Worm (Caenorhabditis elegans) whole organism, L4 larva: ENCODE measurements around the gene msp-76.

Source experiments
- F10B5.3 ChIP-seq: sonication (generic microtip); optimal IDR thresholded peaks from 2 replicates; lab custom pipeline; 2016; ENCODE audit warnings: mild to moderate bottlenecking, missing genetic modification characterization, missing compliant biosample characterization
- F26F4.8 ChIP-seq: fragments of 200-800 bp; sonication (Bioruptor generic); conservative IDR thresholded peaks from 2 replicates; pipeline ENCODE4 v1.3.6; 2022; ENCODE audit warnings: missing genetic modification characterization, missing compliant biosample characterization
- R02D3.7 ChIP-seq: fragments of 150-350 bp; sonication (generic microtip); optimal IDR thresholded peaks from 3 replicates; lab custom pipeline; 2014; ENCODE audit warnings: missing biosample characterization, missing genetic modification characterization
- ZK546.5 ChIP-seq, 2 experiments: sonication (generic microtip); optimal IDR thresholded peaks; 2 replicates each; lab custom pipeline; 2017; ENCODE audit warnings: missing biosample characterization in 2 of 2, missing genetic modification characterization in 2 of 2
- aha-1 ChIP-seq: fragments of 150-350 bp; peaks from one replicate; lab custom pipeline; 2014; ENCODE audit warnings: missing biosample characterization, missing genetic modification characterization
- ama-1 ChIP-seq: fragments of 150-350 bp; optimal IDR thresholded peaks from 2 replicates; lab custom pipeline; 2014; ENCODE audit warnings: inconsistent platforms, mixed read lengths
- ceh-28 ChIP-seq: fragments of 150-350 bp; optimal IDR thresholded peaks from 2 replicates; lab custom pipeline; 2014; ENCODE audit warnings: missing biosample characterization, missing genetic modification reagents, missing genetic modification characterization
- ces-1 ChIP-seq: fragments of 150-350 bp; sonication (generic microtip); optimal IDR thresholded peaks from 4 replicates; lab custom pipeline; 2014; ENCODE audit warnings: missing biosample characterization, missing genetic modification reagents, missing genetic modification characterization
- dmd-6 ChIP-seq: fragments of 200-800 bp; sonication (Bioruptor generic); IDR thresholded peaks from 2 replicates; pipeline ENCODE4 v1.3.6; 2022; ENCODE audit warnings: missing genetic modification reagents, missing genetic modification characterization, missing compliant biosample characterization
- dmd-8 ChIP-seq: fragments of 200-800 bp; sonication (Bioruptor generic); IDR thresholded peaks from 2 replicates; pipeline ENCODE4 v1.3.6; 2022; ENCODE audit warnings: missing genetic modification characterization, missing compliant biosample characterization
- duxl-1 ChIP-seq: sonication (generic microtip); optimal IDR thresholded peaks from 2 replicates; lab custom pipeline; 2016; ENCODE audit warnings: mild to moderate bottlenecking, missing genetic modification characterization, moderate library complexity, missing compliant biosample characterization; ENCODE audit not compliant: poor library complexity
- dve-1 ChIP-seq: sonication (generic microtip); optimal IDR thresholded peaks from 2 replicates; lab custom pipeline; 2017; ENCODE audit warnings: antibody characterized with exemption, mild to moderate bottlenecking, missing genetic modification characterization, missing compliant biosample characterization; ENCODE audit not compliant: insufficient read depth
- egl-27 ChIP-seq: sonication (generic microtip); optimal IDR thresholded peaks from 3 replicates; lab custom pipeline; 2017; ENCODE audit warnings: missing biosample characterization, missing genetic modification reagents, missing genetic modification characterization
- fkh-10 ChIP-seq: fragments of 150-350 bp; optimal IDR thresholded peaks from 2 replicates; lab custom pipeline; 2014; ENCODE audit warnings: missing biosample characterization, missing genetic modification reagents, missing genetic modification characterization
- hif-1 ChIP-seq, 2 experiments: sonication (generic microtip); optimal IDR thresholded peaks; 2 replicates each; lab custom pipeline; 2016 to 2017; ENCODE audit warnings: missing compliant biosample characterization in 2 of 2, missing genetic modification characterization in 2 of 2, missing genetic modification reagents in 2 of 2, missing genotype in 2 of 2, mild to moderate bottlenecking in 1 of 2
- hlh-11 ChIP-seq: fragments of 200-800 bp; sonication (Bioruptor generic); optimal IDR thresholded peaks from 2 replicates; lab custom pipeline; 2018; ENCODE audit warnings: mild to moderate bottlenecking, missing genetic modification characterization, missing compliant biosample characterization
- hlh-30 ChIP-seq: sonication (generic microtip); optimal IDR thresholded peaks from 2 replicates; lab custom pipeline; 2017; ENCODE audit warnings: antibody characterized with exemption, mild to moderate bottlenecking, missing genetic modification characterization, missing compliant biosample characterization; ENCODE audit not compliant: insufficient read depth
- hmg-1.1 ChIP-seq: fragments of 200-800 bp; sonication (Bioruptor generic); IDR thresholded peaks from 2 replicates; pipeline ENCODE4 v1.3.6; 2022; ENCODE audit warnings: missing genetic modification reagents, missing genetic modification characterization, missing compliant biosample characterization
- jun-1 ChIP-seq: fragments of 150-350 bp; optimal IDR thresholded peaks from 2 replicates; lab custom pipeline; 2014; ENCODE audit warnings: missing biosample characterization, missing genetic modification reagents, missing genetic modification characterization
- lin-1 ChIP-seq: fragments of 200-800 bp; sonication (Bioruptor generic); IDR thresholded peaks from 2 replicates; pipeline ENCODE4 v1.3.6; 2022; ENCODE audit warnings: missing genetic modification reagents, missing genetic modification characterization, missing compliant biosample characterization
- lin-38 ChIP-seq: fragments of 200-800 bp; sonication (Bioruptor generic); IDR thresholded peaks from 2 replicates; pipeline ENCODE4 v1.3.6; 2022; ENCODE audit warnings: missing genetic modification reagents, missing genetic modification characterization, missing compliant biosample characterization
- lin-39 ChIP-seq: fragments of 150-350 bp; optimal IDR thresholded peaks from 2 replicates; lab custom pipeline; 2014; ENCODE audit warnings: missing biosample characterization, missing genetic modification reagents, missing genetic modification characterization
- lsy-2 ChIP-seq, 2 experiments: fragments of 150-350 bp in 1 of 2; sonication (generic microtip) in 1 of 2; optimal IDR thresholded peaks; 2 replicates each; lab custom pipeline; 2014 to 2017; ENCODE audit warnings: missing biosample characterization in 2 of 2, missing genetic modification characterization in 2 of 2
- madf-5 ChIP-seq, 2 experiments: fragments of 200-800 bp; sonication (Bioruptor generic); IDR thresholded peaks; 2 replicates each; pipeline ENCODE4 v1.3.6; 2022; ENCODE audit warnings: missing compliant biosample characterization in 2 of 2, missing genetic modification characterization in 2 of 2
- madf-9 ChIP-seq: fragments of 200-800 bp; sonication (Bioruptor generic); conservative IDR thresholded peaks from 2 replicates; pipeline ENCODE4 v1.3.6; 2022; ENCODE audit warnings: missing genetic modification reagents, missing genetic modification characterization, missing compliant biosample characterization
- mdl-1 ChIP-seq, 2 experiments: fragments of 150-350 bp in 1 of 2; sonication (generic microtip) in 1 of 2; optimal IDR thresholded peaks; 2 replicates each; lab custom pipeline; 2014 to 2017; ENCODE audit warnings: missing biosample characterization in 2 of 2, missing genetic modification characterization in 2 of 2
- mep-1 ChIP-seq: fragments of 150-350 bp; sonication (generic microtip); optimal IDR thresholded peaks from 3 replicates; lab custom pipeline; 2014; ENCODE audit warnings: missing biosample characterization, missing genetic modification characterization
- mes-2 ChIP-seq: sonication (generic microtip); optimal IDR thresholded peaks from 2 replicates; lab custom pipeline; 2016; ENCODE audit warnings: missing genotype, mild to moderate bottlenecking, missing genetic modification characterization, missing compliant biosample characterization; ENCODE audit not compliant: poor library complexity, severe bottlenecking
- mxl-3 ChIP-seq: fragments of 200-800 bp; sonication (Bioruptor generic); optimal IDR thresholded peaks from 2 replicates; lab custom pipeline; 2018; ENCODE audit warnings: mild to moderate bottlenecking, missing genetic modification characterization, missing compliant biosample characterization
- nhr-10 ChIP-seq: fragments of 150-350 bp; optimal IDR thresholded peaks from 2 replicates; lab custom pipeline; 2014; ENCODE audit warnings: missing biosample characterization, missing genetic modification characterization
- nhr-11 ChIP-seq: fragments of 150-350 bp; optimal IDR thresholded peaks from 2 replicates; lab custom pipeline; 2014; ENCODE audit warnings: missing biosample characterization, missing genetic modification characterization
- nhr-28 ChIP-seq: fragments of 150-350 bp; optimal IDR thresholded peaks from 2 replicates; lab custom pipeline; 2014; ENCODE audit warnings: missing biosample characterization, missing genetic modification characterization
- nhr-41 ChIP-seq: fragments of 200-800 bp; sonication (Bioruptor generic); IDR thresholded peaks from 2 replicates; pipeline ENCODE4 v1.3.6; 2022; ENCODE audit warnings: missing genetic modification reagents, missing genetic modification characterization, missing compliant biosample characterization
- nhr-48 ChIP-seq: sonication (generic microtip); optimal IDR thresholded peaks from 2 replicates; lab custom pipeline; 2016; ENCODE audit warnings: mild to moderate bottlenecking, missing genetic modification characterization, missing compliant biosample characterization
- nhr-77 ChIP-seq: fragments of 150-350 bp; optimal IDR thresholded peaks from 2 replicates; lab custom pipeline; 2014; ENCODE audit warnings: missing biosample characterization, missing genetic modification characterization
- pha-4 ChIP-seq, 2 experiments: fragments of 150-350 bp in 1 of 2; fragments of 200-800 bp in 1 of 2; sonication (Bioruptor generic) in 1 of 2; IDR thresholded peaks in 1 of 2; optimal IDR thresholded peaks in 1 of 2; 2 replicates each; pipeline versions ENCODE4 v1.3.6 to Lab custom; 2014 to 2022; ENCODE audit warnings: missing genetic modification characterization in 2 of 2, missing genetic modification reagents in 2 of 2, missing biosample characterization in 1 of 2, missing compliant biosample characterization in 1 of 2
- rbr-2 ChIP-seq: sonication (generic microtip); optimal IDR thresholded peaks from 2 replicates; lab custom pipeline; 2016; ENCODE audit warnings: missing genotype, missing genetic modification characterization, missing compliant biosample characterization
- saeg-2 ChIP-seq: fragments of 200-800 bp; sonication (Bioruptor generic); IDR thresholded peaks from 2 replicates; pipeline ENCODE4 v1.3.6; 2022; ENCODE audit warnings: missing genetic modification reagents, missing genetic modification characterization, missing compliant biosample characterization
- snpc-1.2 ChIP-seq: fragments of 200-800 bp; sonication (Bioruptor generic); IDR thresholded peaks from 2 replicates; pipeline ENCODE4 v1.3.6; 2022; ENCODE audit warnings: missing genetic modification reagents, missing genetic modification characterization, missing compliant biosample characterization
- snpc-4 ChIP-seq: fragments of 150-350 bp; optimal IDR thresholded peaks from 2 replicates; lab custom pipeline; 2014; ENCODE audit warnings: missing biosample characterization, missing genetic modification characterization
- unc-62 ChIP-seq, 3 experiments: fragments of 150-350 bp in 1 of 3; sonication (generic microtip); optimal IDR thresholded peaks in 2 of 3; peaks in 1 of 3; 1 replicate in 1 of 3; 2 replicates in 2 of 3; lab custom pipeline; 2014 to 2017; ENCODE audit warnings: missing biosample characterization in 3 of 3, missing genetic modification characterization in 3 of 3, missing genetic modification reagents in 3 of 3, missing genotype in 1 of 3
- zfp-3 ChIP-seq: fragments of 200-800 bp; sonication (Bioruptor generic); conservative IDR thresholded peaks from 2 replicates; pipeline ENCODE4 v1.3.6; 2022; ENCODE audit warnings: missing genetic modification reagents, missing genetic modification characterization, missing compliant biosample characterization
- zip-2 ChIP-seq: fragments of 150-350 bp; optimal IDR thresholded peaks from 2 replicates; lab custom pipeline; 2014; ENCODE audit warnings: missing biosample characterization, missing genetic modification characterization
- ztf-11 ChIP-seq: fragments of 150-350 bp; optimal IDR thresholded peaks from 2 replicates; lab custom pipeline; 2014; ENCODE audit warnings: missing biosample characterization, missing genetic modification characterization

Gene msp-76

DNA sequence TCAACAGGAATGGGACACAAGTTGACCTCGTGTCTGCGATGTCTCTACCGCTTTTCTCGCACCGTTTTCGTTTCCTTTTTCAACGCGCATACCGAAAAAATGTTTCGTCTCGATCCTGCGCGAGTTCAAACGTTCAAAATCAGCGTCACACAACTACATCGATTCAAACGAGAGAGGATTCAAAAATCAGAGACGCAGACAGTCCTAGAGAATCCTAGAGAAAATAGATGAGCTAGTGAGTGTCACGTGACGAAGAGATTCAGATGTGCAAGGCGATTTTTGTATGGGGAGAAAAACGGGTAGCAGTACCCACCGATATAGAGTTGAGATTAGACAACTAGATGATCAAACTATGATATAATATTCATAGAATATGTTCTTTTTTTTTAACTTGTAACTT lies 18.8 kb upstream of the msp-76 start:
- TF ChIP-seq mep-1 (tag; lab: Kevin White, UChicago) (peak; percentile 5), saeg-2 (0 out of 2 replicates have a peak, but pooled peaks have one; percentile 42), hlh-11 (tag; lab: Kevin White, UChicago) (peak; percentile 81), ama-1 (lab: Kevin White, UChicago) (no peak), nhr-28 (tag; lab: Kevin White, UChicago) (peak; percentile 81), unc-62 (GFP tag; optimal IDR thresholded peaks at IDR 0.05 in 1 of 2; lab: Kevin White, UChicago) (peak in 1 of 2 experiments; percentile 87), unc-62 (tag; optimal IDR thresholded peaks at IDR 0.05; lab: Kevin White, UChicago) (no peak), mdl-1 (tag; optimal IDR thresholded peaks at IDR 0.05; lab: Kevin White, UChicago) (peak; percentile 24 to 80), hmg-1.1 (GFP tag; lab: Robert Waterston, UW) (peak; percentile 43; the same call in 1 of the 2 replicates), R02D3.7 (tag; lab: Kevin White, UChicago) (no peak), dve-1 (peak; percentile 37), dmd-6 (GFP tag; lab: Robert Waterston, UW) (peak; percentile 56), duxl-1 (no peak), lsy-2 (tag; optimal IDR thresholded peaks at IDR 0.05; lab: Kevin White, UChicago) (peak in 1 of 2 experiments; percentile 48), hlh-30 (tag; lab: Kevin White, UChicago) (peak; percentile 77), F10B5.3 (tag; lab: Kevin White, UChicago) (no peak), madf-5 (GFP tag; IDR thresholded peaks at IDR 0.05; lab: Robert Waterston, UW) (no peak), mxl-3 (GFP tag; lab: Kevin White, UChicago) (peak; percentile 67)

DNA sequence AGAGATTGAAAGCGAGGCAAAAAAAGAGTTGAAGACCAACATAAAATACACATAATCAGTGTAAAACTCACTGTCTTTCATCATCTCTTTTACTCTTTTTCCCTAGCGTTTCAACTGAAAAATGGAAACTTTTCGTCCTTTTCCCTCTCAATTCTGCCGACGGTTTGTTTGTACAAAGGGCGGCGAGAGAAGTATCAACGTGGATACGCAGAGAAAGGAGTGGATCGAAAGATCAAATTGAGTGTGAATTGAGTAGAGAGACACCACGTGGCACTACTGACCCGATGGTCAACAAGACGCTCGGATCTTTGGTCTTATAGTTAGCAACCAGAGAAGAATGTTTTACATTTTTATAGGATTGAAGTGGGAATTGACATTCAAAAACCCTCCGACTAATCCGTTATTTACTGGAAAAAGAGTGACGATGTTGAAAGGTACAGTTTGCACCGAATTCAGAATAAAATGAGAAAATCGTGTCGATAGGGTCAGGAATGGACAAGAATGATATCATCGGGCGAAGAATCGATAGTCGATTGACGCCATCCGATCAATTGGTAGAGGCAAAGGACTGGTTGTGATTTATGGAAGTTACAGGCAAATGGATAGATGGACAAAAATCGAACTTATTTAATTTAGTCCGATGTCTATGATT lies 17.7 kb upstream of the msp-76 start:
- peak; percentile 33 for TF ChIP-seq zip-2 (tag; lab: Kevin White, UChicago)
- TF ChIP-seq lin-39 (tag; lab: Kevin White, UChicago) = no peak
- peak in 1 of 2 experiments; percentile 95 for TF ChIP-seq unc-62 (GFP tag; optimal IDR thresholded peaks at IDR 0.05 in 1 of 2; lab: Kevin White, UChicago)
- no peak for TF ChIP-seq unc-62 (tag; optimal IDR thresholded peaks at IDR 0.05; lab: Kevin White, UChicago)
- TF ChIP-seq egl-27 (tag; lab: Kevin White, UChicago) = no peak
- no peak for TF ChIP-seq madf-9
- no peak for TF ChIP-seq zfp-3 (GFP tag; lab: Robert Waterston, UW)
- peak; percentile 13 for TF ChIP-seq rbr-2
- peak; percentile 64 to 84 for TF ChIP-seq mdl-1 (tag; optimal IDR thresholded peaks at IDR 0.05; lab: Kevin White, UChicago)
- TF ChIP-seq dmd-8 (GFP tag; lab: Robert Waterston, UW) = no peak
- peak; percentile 24 for TF ChIP-seq nhr-11 (tag; lab: Kevin White, UChicago)
- TF ChIP-seq F26F4.8 (GFP tag; lab: Robert Waterston, UW) = no peak
- TF ChIP-seq duxl-1 = peak; percentile 45
- peak; percentile 77 for TF ChIP-seq hlh-30 (tag; lab: Kevin White, UChicago)
- peak; percentile 57; the same call in 1 of the 2 replicates for TF ChIP-seq pha-4 (GFP tag; IDR thresholded peaks at IDR 0.05; lab: Robert Waterston, UW)
- TF ChIP-seq pha-4 (tag; optimal IDR thresholded peaks at IDR 0.05; lab: Kevin White, UChicago) = peak; percentile 91
- peak; percentile 82 for TF ChIP-seq nhr-48 (tag; lab: Kevin White, UChicago)
- TF ChIP-seq mep-1 (tag; lab: Kevin White, UChicago) = peak; percentile 71
- no peak for TF ChIP-seq lin-38 (GFP tag; lab: Robert Waterston, UW)
- TF ChIP-seq lin-1 (GFP tag; lab: Robert Waterston, UW) = 0 out of 2 replicates have a peak, but pooled peaks have one; percentile 12
- peak; percentile 94 for TF ChIP-seq dve-1
- TF ChIP-seq ztf-11 (tag; lab: Kevin White, UChicago) = no peak
- TF ChIP-seq fkh-10 (GFP tag; lab: Kevin White, UChicago) = no peak
- peak; percentile 86 for TF ChIP-seq dmd-6 (GFP tag; lab: Robert Waterston, UW)
- peak in 1 of 2 experiments; percentile 37 for TF ChIP-seq hif-1 (tag; optimal IDR thresholded peaks at IDR 0.05; lab: Kevin White, UChicago)
- peak in 1 of 2 experiments; percentile 68 for TF ChIP-seq lsy-2 (tag; optimal IDR thresholded peaks at IDR 0.05; lab: Kevin White, UChicago)
- no peak for TF ChIP-seq madf-5 (GFP tag; IDR thresholded peaks at IDR 0.05; lab: Robert Waterston, UW)
- TF ChIP-seq ceh-28 (tag; lab: Kevin White, UChicago) = no peak
- TF ChIP-seq mes-2 (tag; lab: Kevin White, UChicago) = peak; percentile 5
- TF ChIP-seq jun-1 (tag; lab: Kevin White, UChicago) = no peak
- no peak for TF ChIP-seq snpc-4 (tag; lab: Kevin White, UChicago)
- peak; percentile 86 for TF ChIP-seq nhr-77 (tag; lab: Kevin White, UChicago)
- TF ChIP-seq snpc-1.2 (GFP tag; lab: Robert Waterston, UW) = no peak
- TF ChIP-seq nhr-28 (tag; lab: Kevin White, UChicago) = peak; percentile 78
- TF ChIP-seq hmg-1.1 (GFP tag; lab: Robert Waterston, UW) = 0 out of 2 replicates have a peak, but pooled peaks have one; percentile 29
- no peak for TF ChIP-seq ZK546.5 (tag; optimal IDR thresholded peaks at IDR 0.05; lab: Kevin White, UChicago)
- no peak for TF ChIP-seq ces-1 (GFP tag; lab: Kevin White, UChicago)
- TF ChIP-seq aha-1 (tag; lab: Kevin White, UChicago) = peak; percentile 93
- TF ChIP-seq nhr-10 = peak; percentile 30
- no peak for TF ChIP-seq nhr-41 (GFP tag; lab: Robert Waterston, UW)
